Fruit fly (Drosophila melanogaster) whole organism, wandering third instar larva: ENCODE data around the gene CG16974.

ENCODE experiments used
- Hr78 ChIP-seq: fragments of >200 bp; optimal IDR thresholded peaks from 2 replicates; lab custom pipeline; 2017; ENCODE audit warnings: missing biosample characterization, missing genetic modification characterization
- Mio ChIP-seq: sonication (Bioruptor generic); optimal IDR thresholded peaks from 2 replicates; lab custom pipeline; 2016; ENCODE audit warnings: missing biosample characterization, missing genetic modification characterization
- N ChIP-seq: fragments of >200 bp; optimal IDR thresholded peaks from 2 replicates; lab custom pipeline; 2018; ENCODE audit warnings: missing biosample characterization, missing external identifiers, missing genetic modification characterization
- Vsx2 ChIP-seq: fragments of 200-300, 225-300 bp; sonication (Bioruptor generic); optimal IDR thresholded peaks from 2 replicates; lab custom pipeline; 2018; ENCODE audit warnings: missing biosample characterization, missing genetic modification characterization; ENCODE audit not compliant: partially characterized antibody
- brk ChIP-seq: fragments of 200-800 bp; sonication (Bioruptor generic); optimal IDR thresholded peaks from 2 replicates; lab custom pipeline; 2016; ENCODE audit warnings: missing biosample characterization, mild to moderate bottlenecking, missing genetic modification characterization
- lola ChIP-seq: fragments of >200 bp; optimal IDR thresholded peaks from 2 replicates; lab custom pipeline; 2017; ENCODE audit warnings: missing biosample characterization, missing genetic modification characterization
- psq ChIP-seq: fragments of 200-800 bp; sonication (Bioruptor generic); optimal IDR thresholded peaks from 3 replicates; lab custom pipeline; 2017; ENCODE audit warnings: missing biosample characterization, mild to moderate bottlenecking, missing genetic modification characterization, moderate library complexity

dm6 chr2L:13190534-13190933 is 1.2 kb downstream of the CG16974 start:
- no peak for TF ChIP-seq brk (GFP tag; lab: Kevin White, UChicago)
- no peak for TF ChIP-seq N (GFP tag; lab: Kevin White, UChicago)
- TF ChIP-seq psq (GFP tag; lab: Kevin White, UChicago): no peak
- TF ChIP-seq lola (GFP tag; lab: Kevin White, UChicago): no peak
- no peak for TF ChIP-seq Mio
- TF ChIP-seq Vsx2 (GFP tag; lab: Kevin White, UChicago): no peak
- no peak for TF ChIP-seq Hr78
